Worm (Caenorhabditis elegans): ENCODE data around the gene arrd-4.

DNA sequence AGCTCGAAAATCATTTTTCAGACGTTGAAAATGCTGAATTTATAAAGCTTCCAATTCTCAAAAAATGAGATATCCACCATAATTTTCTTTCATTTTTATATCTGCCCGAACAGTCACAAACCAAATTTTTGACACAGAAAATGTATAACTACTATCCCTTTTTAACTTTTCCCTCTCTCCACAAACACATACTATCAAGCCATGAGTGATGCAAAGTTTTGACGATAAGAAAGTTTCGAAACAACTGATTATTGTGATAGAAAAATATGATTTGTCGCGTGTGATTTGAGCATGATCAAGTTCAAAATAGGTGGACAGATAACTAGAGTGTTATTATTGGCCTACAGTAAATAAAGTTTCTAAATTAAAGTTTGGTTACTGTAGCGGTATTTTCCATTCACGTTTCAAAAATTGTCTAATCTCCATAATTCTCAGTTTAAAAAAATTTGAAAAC, 30.6 kb downstream of the arrd-4 start, which contains the start of gene cyp-13A8:
- TF ChIP-seq nhr-11 (tag; optimal IDR thresholded peaks at IDR 0.05): no peak
- no peak for TF ChIP-seq hpl-2 (GFP tag; optimal IDR thresholded peaks at IDR 0.05)
- no peak for TF ChIP-seq pqm-1 (tag; optimal IDR thresholded peaks at IDR 0.05)
- TF ChIP-seq ztf-4 (tag; optimal IDR thresholded peaks at IDR 0.05): no peak
- no peak for TF ChIP-seq ama-1 (optimal IDR thresholded peaks at IDR 0.05)
- TF ChIP-seq zip-4 (GFP tag; optimal IDR thresholded peaks at IDR 0.05): no peak
- no peak for TF ChIP-seq hlh-4 (tag; optimal IDR thresholded peaks at IDR 0.05)
- TF ChIP-seq unc-98 (GFP tag; IDR thresholded peaks at IDR 0.05): no peak
- peak in 1 of 6 experiments; percentile 43 for TF ChIP-seq elt-3 (tag; optimal IDR thresholded peaks at IDR 0.05)
- TF ChIP-seq nhr-28 (tag; optimal IDR thresholded peaks at IDR 0.05): no peak

Measured in whole organism, L1 larva.